Worm (Caenorhabditis elegans) whole organism, L4 larva: Measurements from ENCODE around the gene rfc-1.

Experiments
- F44E2.7 ChIP-seq: fragments of 200-800 bp; sonication (Bioruptor generic); IDR thresholded peaks from 2 replicates; pipeline ENCODE4 v2.1.2; 2022; ENCODE audit warnings: missing genetic modification characterization, missing compliant biosample characterization
- R02D3.7 ChIP-seq: fragments of 150-350 bp; sonication (generic microtip); optimal IDR thresholded peaks from 3 replicates; lab custom pipeline; 2014; ENCODE audit warnings: missing biosample characterization, missing genetic modification characterization
- ceh-20 ChIP-seq: fragments of 200-800 bp; sonication (Bioruptor generic); IDR thresholded peaks from 2 replicates; pipeline ENCODE4 v1.3.6; 2022; ENCODE audit warnings: missing genetic modification reagents, missing genetic modification characterization, missing compliant biosample characterization
- ces-1 ChIP-seq: fragments of 150-350 bp; sonication (generic microtip); optimal IDR thresholded peaks from 4 replicates; lab custom pipeline; 2014; ENCODE audit warnings: missing biosample characterization, missing genetic modification reagents, missing genetic modification characterization
- hmg-1.1 ChIP-seq: fragments of 200-800 bp; sonication (Bioruptor generic); IDR thresholded peaks from 2 replicates; pipeline ENCODE4 v1.3.6; 2022; ENCODE audit warnings: missing genetic modification reagents, missing genetic modification characterization, missing compliant biosample characterization
- lin-39 ChIP-seq: fragments of 150-350 bp; optimal IDR thresholded peaks from 2 replicates; lab custom pipeline; 2014; ENCODE audit warnings: missing biosample characterization, missing genetic modification reagents, missing genetic modification characterization
- lir-3 ChIP-seq: sonication (generic microtip); optimal IDR thresholded peaks from 2 replicates; lab custom pipeline; 2016; ENCODE audit warnings: mild to moderate bottlenecking, missing genetic modification characterization, missing compliant biosample characterization
- nhr-28 ChIP-seq: fragments of 150-350 bp; optimal IDR thresholded peaks from 2 replicates; lab custom pipeline; 2014; ENCODE audit warnings: missing biosample characterization, missing genetic modification characterization
- nhr-41 ChIP-seq: fragments of 200-800 bp; sonication (Bioruptor generic); IDR thresholded peaks from 2 replicates; pipeline ENCODE4 v1.3.6; 2022; ENCODE audit warnings: missing genetic modification reagents, missing genetic modification characterization, missing compliant biosample characterization
- nhr-76 ChIP-seq: fragments of 150-350 bp; optimal IDR thresholded peaks from 2 replicates; lab custom pipeline; 2014; ENCODE audit warnings: missing biosample characterization, missing genetic modification characterization
- pqm-1 ChIP-seq: sonication (generic microtip); optimal IDR thresholded peaks from 2 replicates; lab custom pipeline; 2017; ENCODE audit warnings: missing biosample characterization, missing genetic modification characterization
- skn-1 ChIP-seq: fragments of 150-350 bp; optimal IDR thresholded peaks from 2 replicates; lab custom pipeline; 2014; ENCODE audit warnings: missing biosample characterization, missing genetic modification characterization
- unc-39 ChIP-seq: sonication (generic microtip); optimal IDR thresholded peaks from 2 replicates; lab custom pipeline; 2017; ENCODE audit warnings: missing biosample characterization, missing genetic modification characterization
- unc-62 ChIP-seq, 3 experiments: fragments of 150-350 bp in 1 of 3; sonication (generic microtip); optimal IDR thresholded peaks in 2 of 3; peaks in 1 of 3; 1 replicate in 1 of 3; 2 replicates in 2 of 3; lab custom pipeline; 2014 to 2017; ENCODE audit warnings: missing biosample characterization in 3 of 3, missing genetic modification characterization in 3 of 3, missing genetic modification reagents in 3 of 3, missing genotype in 1 of 3

DNA sequence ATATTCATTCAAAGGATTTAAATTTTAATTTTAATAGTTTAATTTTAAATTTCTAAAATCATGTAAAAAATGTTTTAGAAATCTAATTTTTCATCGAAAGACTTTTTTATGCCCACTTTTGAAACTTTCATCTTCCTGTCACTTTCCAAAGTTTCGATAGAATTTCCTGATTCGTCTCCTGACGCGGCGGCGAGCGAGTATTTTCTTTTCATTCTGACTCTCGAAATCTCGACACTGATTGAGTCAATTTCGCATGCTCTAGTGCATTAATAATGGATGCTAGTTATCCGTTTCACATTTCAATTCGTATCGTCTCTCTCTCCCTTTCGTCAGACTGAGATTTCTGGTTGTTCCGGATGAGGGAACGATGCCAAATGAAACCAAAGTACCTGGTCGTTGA, 3.0 kb upstream of the rfc-1 start:
- TF ChIP-seq unc-39 (tag; lab: Kevin White, UChicago) (no peak), hmg-1.1 (GFP tag; lab: Robert Waterston, UW) (no peak), nhr-76 (no peak), skn-1 (tag; lab: Kevin White, UChicago) (no peak), ces-1 (GFP tag; lab: Kevin White, UChicago) (no peak), lir-3 (tag; lab: Kevin White, UChicago) (no peak), unc-62 (GFP tag; optimal IDR thresholded peaks at IDR 0.05 in 1 of 2; lab: Kevin White, UChicago) (no peak), unc-62 (tag; optimal IDR thresholded peaks at IDR 0.05; lab: Kevin White, UChicago) (no peak), lin-39 (no peak), R02D3.7 (tag; lab: Kevin White, UChicago) (no peak), nhr-28 (no peak), pqm-1 (tag; lab: Kevin White, UChicago) (no peak), nhr-41 (GFP tag; lab: Robert Waterston, UW) (no peak), ceh-20 (GFP tag; lab: Robert Waterston, UW) (no peak), F44E2.7 (GFP tag; lab: Robert Waterston, UW) (no peak)
